Fruit fly (Drosophila melanogaster) S2 (cell line): ENCODE measurements around the gene RpS25.

Experiments used
- CG8478 ChIP-seq: fragments of >200 bp; optimal IDR thresholded peaks from 2 replicates; lab custom pipeline; 2018
- CTCF ChIP-seq, 2 experiments: fragments of >200 bp; optimal IDR thresholded peaks; 2 replicates each; lab custom pipeline; 2018

Gene RpS25

dm6 chr3R:11167931-11168465 lies 48.1 kb downstream of the RpS25 start, which contains the start of gene Ugt35E2:
Gene Ugt35E2 (minus strand): TSS chr3R:11167981.
- TF ChIP-seq CTCF (optimal IDR thresholded peaks at IDR 0.05; lab: Kevin White, UChicago), result no peak
- no peak for TF ChIP-seq CG8478

- no peak for TF ChIP-seq CG8478
- no peak for TF ChIP-seq CTCF (optimal IDR thresholded peaks at IDR 0.05; lab: Kevin White, UChicago)
Observed at dm6 chr3R:11165974-11166373, 50.1 kb downstream of the RpS25 start, which contains the start of gene Ugt35E1. Gene Ugt35E1 (minus strand): TSS chr3R:11166074.
